Worm (Caenorhabditis elegans) whole organism, L1 larva: ENCODE data around the gene pezo-1.

Experiments used
- C04F5.9 ChIP-seq: sonication (generic microtip); optimal IDR thresholded peaks from 2 replicates; lab custom pipeline; 2016; ENCODE audit warnings: missing genetic modification characterization, missing compliant biosample characterization
- C16A3.4 ChIP-seq: fragments of 150-350 bp; optimal IDR thresholded peaks from 2 replicates; lab custom pipeline; 2014; ENCODE audit warnings: missing biosample characterization, missing genetic modification characterization
- C34B4.2 ChIP-seq: sonication (generic microtip); optimal IDR thresholded peaks from 2 replicates; lab custom pipeline; 2017; ENCODE audit warnings: mild to moderate bottlenecking, missing genetic modification characterization, missing compliant biosample characterization
- F16B12.6 ChIP-seq: fragments of 150-350 bp; optimal IDR thresholded peaks from 2 replicates; lab custom pipeline; 2014; ENCODE audit warnings: missing biosample characterization, missing genetic modification characterization
- aha-1 ChIP-seq: fragments of 150-350 bp; optimal IDR thresholded peaks from 2 replicates; lab custom pipeline; 2014; ENCODE audit warnings: missing biosample characterization, missing genetic modification characterization
- ama-1 ChIP-seq: fragments of 150-350 bp; optimal IDR thresholded peaks from 2 replicates; lab custom pipeline; 2014
- blmp-1 ChIP-seq: fragments of 150-350 bp; optimal IDR thresholded peaks from 2 replicates; lab custom pipeline; 2014; ENCODE audit warnings: missing biosample characterization, missing genetic modification characterization
- ceh-8 ChIP-seq: fragments of 200-800 bp; sonication (Bioruptor generic); optimal IDR thresholded peaks from 2 replicates; lab custom pipeline; 2018; ENCODE audit warnings: mild to moderate bottlenecking, missing genetic modification characterization, moderate library complexity, missing compliant biosample characterization
- ceh-88 ChIP-seq: fragments of 200-800 bp; sonication (Bioruptor generic); IDR thresholded peaks from 2 replicates; pipeline ENCODE4 v1.3.6; 2022; ENCODE audit warnings: missing genetic modification characterization, missing compliant biosample characterization
- ces-1 ChIP-seq: fragments of 150-350 bp; optimal IDR thresholded peaks from 2 replicates; lab custom pipeline; 2014; ENCODE audit warnings: missing biosample characterization, missing genetic modification reagents, missing genetic modification characterization
- dpl-1 ChIP-seq, 3 experiments: fragments of 150-350 bp in 2 of 3; sonication (generic microtip) in 1 of 3; optimal IDR thresholded peaks; 2 replicates each; lab custom pipeline; 2014 to 2017; ENCODE audit warnings: missing biosample characterization in 3 of 3, missing genetic modification characterization in 3 of 3, missing genetic modification reagents in 3 of 3
- egl-13 ChIP-seq: sonication (generic microtip); optimal IDR thresholded peaks from 2 replicates; lab custom pipeline; 2016; ENCODE audit warnings: missing genotype, missing genetic modification reagents, missing genetic modification characterization, missing compliant biosample characterization
- elt-3 ChIP-seq, 6 experiments: fragments of 150-350 bp in 1 of 6; sonication (generic microtip); optimal IDR thresholded peaks; 2 replicates each; lab custom pipeline; 2017 to 2018; ENCODE audit warnings: missing biosample characterization in 6 of 6, missing genetic modification characterization in 6 of 6, inconsistent platforms in 1 of 6
- fkh-4 ChIP-seq: sonication (generic microtip); optimal IDR thresholded peaks from 2 replicates; lab custom pipeline; 2016; ENCODE audit warnings: missing compliant biosample characterization, missing genetic modification characterization, borderline replicate concordance
- fkh-8 ChIP-seq: sonication (generic microtip); optimal IDR thresholded peaks from 2 replicates; lab custom pipeline; 2016; ENCODE audit warnings: mild to moderate bottlenecking, missing genetic modification characterization, missing compliant biosample characterization
- fos-1 ChIP-seq: fragments of 150-350 bp; optimal IDR thresholded peaks from 2 replicates; lab custom pipeline; 2014; ENCODE audit warnings: missing biosample characterization, missing genetic modification characterization
- hlh-17 ChIP-seq: fragments of 200-800 bp; sonication (Bioruptor generic); optimal IDR thresholded peaks from 2 replicates; lab custom pipeline; 2018; ENCODE audit warnings: missing genetic modification characterization, mild to moderate bottlenecking, missing compliant biosample characterization, moderate library complexity, borderline replicate concordance
- hlh-4 ChIP-seq: sonication (generic microtip); optimal IDR thresholded peaks from 2 replicates; lab custom pipeline; 2016; ENCODE audit warnings: mild to moderate bottlenecking, missing genetic modification characterization, missing compliant biosample characterization
- hpl-2 ChIP-seq: fragments of 150-350 bp; optimal IDR thresholded peaks from 2 replicates; lab custom pipeline; 2014; ENCODE audit warnings: missing biosample characterization, missing genetic modification reagents, missing genetic modification characterization
- irx-1 ChIP-seq: sonication (generic microtip); optimal IDR thresholded peaks from 2 replicates; lab custom pipeline; 2016; ENCODE audit warnings: missing genetic modification characterization, missing compliant biosample characterization
- isw-1 ChIP-seq: fragments of 200-800 bp; sonication (Bioruptor generic); IDR thresholded peaks from 2 replicates; pipeline ENCODE4 v1.3.6; 2022; ENCODE audit warnings: missing genetic modification characterization, missing compliant biosample characterization
- jun-1 ChIP-seq: fragments of 150-350 bp; optimal IDR thresholded peaks from 2 replicates; lab custom pipeline; 2014; ENCODE audit warnings: missing biosample characterization, missing genetic modification reagents, missing genetic modification characterization
- lin-13 ChIP-seq: fragments of 150-350 bp; optimal IDR thresholded peaks from 2 replicates; lab custom pipeline; 2014; ENCODE audit warnings: missing biosample characterization, missing genetic modification reagents, missing genetic modification characterization
- lin-14 ChIP-seq: fragments of 200-800 bp; sonication (Bioruptor generic); optimal IDR thresholded peaks from 2 replicates; lab custom pipeline; 2018; ENCODE audit warnings: mild to moderate bottlenecking, missing genetic modification characterization, moderate library complexity, missing compliant biosample characterization
- lin-15B ChIP-seq: fragments of 150-350 bp; sonication (generic microtip); optimal IDR thresholded peaks from 3 replicates; lab custom pipeline; 2014; ENCODE audit warnings: missing biosample characterization, missing genetic modification characterization
- lin-39 ChIP-seq: fragments of 150-350 bp; optimal IDR thresholded peaks from 2 replicates; lab custom pipeline; 2014; ENCODE audit warnings: missing biosample characterization, missing genetic modification reagents, missing genetic modification characterization
- lir-3 ChIP-seq: sonication (generic microtip); optimal IDR thresholded peaks from 2 replicates; lab custom pipeline; 2016; ENCODE audit warnings: mild to moderate bottlenecking, missing genetic modification characterization, moderate library complexity, missing compliant biosample characterization; ENCODE audit not compliant: poor library complexity
- mab-9 ChIP-seq: fragments of 200-800 bp; sonication (Bioruptor generic); IDR thresholded peaks from 2 replicates; pipeline ENCODE4 v1.3.6; 2022; ENCODE audit warnings: missing genetic modification reagents, missing genetic modification characterization, missing compliant biosample characterization
- mef-2 ChIP-seq: fragments of 150-350 bp; optimal IDR thresholded peaks from 2 replicates; lab custom pipeline; 2014; ENCODE audit warnings: missing biosample characterization, missing genetic modification characterization
- nhr-11 ChIP-seq: fragments of 150-350 bp; optimal IDR thresholded peaks from 2 replicates; lab custom pipeline; 2014; ENCODE audit warnings: missing biosample characterization, missing genetic modification characterization
- nhr-12 ChIP-seq: sonication (generic microtip); optimal IDR thresholded peaks from 2 replicates; lab custom pipeline; 2017; ENCODE audit warnings: missing biosample characterization, missing genetic modification characterization
- nhr-19 ChIP-seq: fragments of 200-800 bp; sonication (Bioruptor generic); conservative IDR thresholded peaks from 2 replicates; pipeline ENCODE4 v1.3.6; 2022; ENCODE audit warnings: missing genetic modification characterization, missing compliant biosample characterization
- nhr-20 ChIP-seq: sonication (generic microtip); optimal IDR thresholded peaks from 2 replicates; lab custom pipeline; 2016; ENCODE audit warnings: mild to moderate bottlenecking, missing genetic modification characterization, missing compliant biosample characterization
- nhr-237 ChIP-seq: fragments of 150-350 bp; optimal IDR thresholded peaks from 2 replicates; lab custom pipeline; 2014; ENCODE audit warnings: missing biosample characterization, missing genetic modification characterization
- nhr-28 ChIP-seq: fragments of 150-350 bp; optimal IDR thresholded peaks from 2 replicates; lab custom pipeline; 2014; ENCODE audit warnings: missing biosample characterization, missing genetic modification characterization
- nhr-71 ChIP-seq: sonication (generic microtip); optimal IDR thresholded peaks from 2 replicates; lab custom pipeline; 2016; ENCODE audit warnings: mild to moderate bottlenecking, missing genetic modification characterization, moderate library complexity, missing compliant biosample characterization
- nhr-76 ChIP-seq: sonication (generic microtip); optimal IDR thresholded peaks from 2 replicates; lab custom pipeline; 2017; ENCODE audit warnings: missing biosample characterization, missing genetic modification characterization
- nhr-84 ChIP-seq: sonication (generic microtip); optimal IDR thresholded peaks from 2 replicates; lab custom pipeline; 2017; ENCODE audit warnings: missing biosample characterization, missing genetic modification characterization
- nhr-85 ChIP-seq: sonication (generic microtip); peaks from one replicate; lab custom pipeline; 2016; ENCODE audit warnings: missing genetic modification characterization, inconsistent platforms, missing compliant biosample characterization
- nhr-90 ChIP-seq: sonication (generic microtip); optimal IDR thresholded peaks from 2 replicates; lab custom pipeline; 2016; ENCODE audit warnings: mild to moderate bottlenecking, missing genetic modification characterization, missing compliant biosample characterization; ENCODE audit not compliant: poor library complexity
- pag-3 ChIP-seq: sonication (generic microtip); optimal IDR thresholded peaks from 2 replicates; lab custom pipeline; 2017; ENCODE audit warnings: missing genetic modification characterization, mild to moderate bottlenecking, missing compliant biosample characterization, antibody characterized with exemption, borderline replicate concordance; ENCODE audit not compliant: insufficient read depth
- pqm-1 ChIP-seq: sonication (generic microtip); optimal IDR thresholded peaks from 3 replicates; lab custom pipeline; 2017; ENCODE audit warnings: missing biosample characterization, missing genetic modification characterization
- rnt-1 ChIP-seq: sonication (generic microtip); optimal IDR thresholded peaks from 2 replicates; lab custom pipeline; 2016; ENCODE audit warnings: mild to moderate bottlenecking, missing genetic modification characterization, moderate library complexity, missing compliant biosample characterization
- skn-1 ChIP-seq: fragments of 150-350 bp; optimal IDR thresholded peaks from 2 replicates; lab custom pipeline; 2014; ENCODE audit warnings: missing biosample characterization, missing genetic modification characterization
- snpc-4 ChIP-seq: fragments of 150-350 bp; optimal IDR thresholded peaks from 2 replicates; lab custom pipeline; 2014; ENCODE audit warnings: missing biosample characterization, missing genetic modification characterization
- snu-23 ChIP-seq: sonication (generic microtip); optimal IDR thresholded peaks from 2 replicates; lab custom pipeline; 2016; ENCODE audit warnings: missing genetic modification characterization, missing compliant biosample characterization
- sox-4 ChIP-seq: sonication (generic microtip); optimal IDR thresholded peaks from 2 replicates; lab custom pipeline; 2016; ENCODE audit warnings: missing genetic modification characterization, missing compliant biosample characterization
- sptf-1 ChIP-seq: fragments of 150-350 bp; optimal IDR thresholded peaks from 2 replicates; lab custom pipeline; 2014; ENCODE audit warnings: missing biosample characterization, missing genetic modification characterization
- sup-37 ChIP-seq: fragments of 200-800 bp; sonication (Bioruptor generic); optimal IDR thresholded peaks from 2 replicates; lab custom pipeline; 2018; ENCODE audit warnings: mild to moderate bottlenecking, missing genetic modification characterization, missing compliant biosample characterization
- unc-62 ChIP-seq: fragments of 150-350 bp; optimal IDR thresholded peaks from 2 replicates; lab custom pipeline; 2014; ENCODE audit warnings: missing biosample characterization, missing genetic modification reagents, missing genetic modification characterization
- vab-15 ChIP-seq: sonication (generic microtip); optimal IDR thresholded peaks from 2 replicates; lab custom pipeline; 2017; ENCODE audit warnings: missing genotype, mild to moderate bottlenecking, missing genetic modification characterization, missing compliant biosample characterization
- zip-4 ChIP-seq: fragments of 200-800 bp; sonication (Bioruptor generic); optimal IDR thresholded peaks from 2 replicates; lab custom pipeline; 2018; ENCODE audit warnings: mild to moderate bottlenecking, missing genetic modification characterization, moderate library complexity, missing compliant biosample characterization
- ztf-11 ChIP-seq, 2 experiments: sonication (generic microtip); optimal IDR thresholded peaks; 2 replicates each; lab custom pipeline; 2016 to 2017; ENCODE audit warnings: missing genetic modification characterization in 2 of 2, missing biosample characterization in 1 of 2, missing compliant biosample characterization in 1 of 2
- ztf-4 ChIP-seq: fragments of 150-350 bp; optimal IDR thresholded peaks from 2 replicates; lab custom pipeline; 2014; ENCODE audit warnings: missing biosample characterization, missing genetic modification characterization

Gene pezo-1

DNA sequence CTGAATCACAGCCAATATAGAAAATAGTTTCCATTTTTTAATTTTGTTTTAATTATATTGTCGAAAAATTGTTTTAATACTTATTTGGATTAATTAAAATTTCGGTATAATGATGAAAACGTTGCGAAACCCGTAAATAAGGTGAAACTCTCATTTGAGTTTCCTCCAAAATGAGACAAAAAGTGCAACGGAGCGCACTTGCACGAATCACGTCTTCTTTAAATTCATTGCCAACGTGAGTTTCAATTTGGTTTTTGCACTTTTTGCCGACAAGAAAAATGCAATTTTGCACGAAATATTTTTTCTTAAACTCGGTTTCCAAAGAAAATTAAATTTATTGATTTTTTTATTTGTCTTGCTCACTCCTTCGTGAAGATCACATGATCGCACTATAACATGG lies 19.7 kb upstream of the pezo-1 start, which contains the start of gene daf-15 (continued):
- TF ChIP-seq lin-39 (tag; lab: Kevin White, UChicago), result peak; percentile 36
- TF ChIP-seq skn-1 (tag; lab: Kevin White, UChicago), result peak; percentile 65
- no peak for TF ChIP-seq irx-1 (tag; lab: Kevin White, UChicago)
- TF ChIP-seq nhr-28 (tag; lab: Kevin White, UChicago), result no peak
- no peak for TF ChIP-seq jun-1 (tag; lab: Kevin White, UChicago)
- TF ChIP-seq mef-2 (tag; lab: Kevin White, UChicago), result no peak
- TF ChIP-seq hlh-4 (tag; lab: Kevin White, UChicago), result no peak
- TF ChIP-seq lin-13 (GFP tag; lab: Kevin White, UChicago), result peak; percentile 40
- TF ChIP-seq nhr-84, result no peak
- peak; percentile 80 for TF ChIP-seq nhr-85
- no peak for TF ChIP-seq ces-1 (GFP tag; lab: Kevin White, UChicago)
- TF ChIP-seq vab-15 (tag; lab: Kevin White, UChicago), result no peak
- TF ChIP-seq ama-1 (lab: Kevin White, UChicago), result no peak
- TF ChIP-seq F16B12.6, result no peak
- TF ChIP-seq hpl-2 (GFP tag; lab: Kevin White, UChicago), result no peak
- peak; percentile 44 for TF ChIP-seq fkh-8 (tag; lab: Kevin White, UChicago)
- TF ChIP-seq mab-9 (GFP tag; lab: Robert Waterston, UW), result no peak
- TF ChIP-seq lin-14 (GFP tag; lab: Kevin White, UChicago), result no peak
- peak; percentile 23 for TF ChIP-seq snpc-4
- no peak for TF ChIP-seq ztf-11 (tag; optimal IDR thresholded peaks at IDR 0.05; lab: Kevin White, UChicago)
- TF ChIP-seq unc-62, result no peak
- TF ChIP-seq lin-15B (tag; lab: Kevin White, UChicago), result peak; percentile 13
- TF ChIP-seq nhr-12 (tag; lab: Kevin White, UChicago), result no peak
- no peak for TF ChIP-seq fos-1 (tag; lab: Kevin White, UChicago)
- TF ChIP-seq nhr-90 (tag; lab: Kevin White, UChicago), result peak; percentile 28
- TF ChIP-seq nhr-237 (tag; lab: Kevin White, UChicago), result no peak
- no peak for TF ChIP-seq hlh-17 (GFP tag; lab: Kevin White, UChicago)
- TF ChIP-seq ceh-8 (GFP tag; lab: Kevin White, UChicago), result no peak
- TF ChIP-seq pqm-1 (tag; lab: Kevin White, UChicago), result no peak
- TF ChIP-seq nhr-76, result no peak
- TF ChIP-seq lir-3, result no peak
- no peak for TF ChIP-seq ceh-88 (GFP tag; lab: Robert Waterston, UW)
- peak; percentile 25 for TF ChIP-seq egl-13 (tag; lab: Kevin White, UChicago)
- no peak for TF ChIP-seq sup-37 (GFP tag; lab: Kevin White, UChicago)
- TF ChIP-seq nhr-11 (tag; lab: Kevin White, UChicago), result no peak
- TF ChIP-seq C16A3.4 (tag; lab: Kevin White, UChicago), result peak; percentile 68
- no peak for TF ChIP-seq ztf-4 (tag; lab: Kevin White, UChicago)
- TF ChIP-seq pag-3 (tag; lab: Kevin White, UChicago), result no peak
- TF ChIP-seq isw-1 (GFP tag; lab: Robert Waterston, UW), result peak; percentile 10; the same call in 1 of the 2 replicates
- peak; percentile 72 for TF ChIP-seq nhr-71
- TF ChIP-seq sox-4 (tag; lab: Kevin White, UChicago), result no peak
- TF ChIP-seq C04F5.9 (tag; lab: Kevin White, UChicago), result no peak
- no peak for TF ChIP-seq zip-4
- TF ChIP-seq sptf-1 (tag; lab: Kevin White, UChicago), result no peak
- TF ChIP-seq blmp-1 (tag; lab: Kevin White, UChicago), result peak; percentile 42
- TF ChIP-seq aha-1 (tag; lab: Kevin White, UChicago), result no peak
- peak; percentile 64 for TF ChIP-seq rnt-1 (tag; lab: Kevin White, UChicago)
- TF ChIP-seq dpl-1 (GFP tag; optimal IDR thresholded peaks at IDR 0.05; lab: Kevin White, UChicago), result peak; percentile 90 to 96 (median 96)
- peak; percentile 69 for TF ChIP-seq snu-23
- TF ChIP-seq elt-3 (tag; optimal IDR thresholded peaks at IDR 0.05; lab: Kevin White, UChicago), result peak in 2 of 6 experiments; percentile 9 to 30
- peak; percentile 35 for TF ChIP-seq nhr-19 (GFP tag; lab: Robert Waterston, UW)
- TF ChIP-seq fkh-4, result no peak
- no peak for TF ChIP-seq C34B4.2 (tag; lab: Kevin White, UChicago)
- peak; percentile 48 for TF ChIP-seq nhr-20 (tag; lab: Kevin White, UChicago)
